Fruit fly (Drosophila melanogaster) whole organism, embryonic: ENCODE data around the gene Ogdh.
A peak's percentile ranks its signal among the peaks of the same experiment; 100 is the strongest.

Experiments
- Awh ChIP-seq: fragments of 200-800 bp; sonication (Bioruptor generic); IDR thresholded peaks from 2 replicates; pipeline ENCODE4, ENCODE4 v1.3.6; 2022; ENCODE audit warnings: missing biosample characterization, missing genetic modification characterization
- Bdp1 ChIP-seq: fragments of 200-800 bp; sonication (Bioruptor generic); optimal IDR thresholded peaks from 3 replicates; lab custom pipeline; 2016; ENCODE audit warnings: missing biosample characterization, missing genetic modification characterization
- CG10321 ChIP-seq: fragments of 200-800 bp; sonication (Bioruptor generic); IDR thresholded peaks from 2 replicates; pipeline ENCODE4 v1.3.6; 2022; ENCODE audit warnings: missing biosample characterization, missing genetic modification characterization
- CG11093 ChIP-seq: fragments of 200-800 bp; sonication (Bioruptor generic); IDR thresholded peaks from 3 replicates; pipeline ENCODE4 v1.3.6; 2022; ENCODE audit warnings: missing biosample characterization, missing genetic modification characterization
- CG11560 ChIP-seq: fragments of 200-800 bp; sonication (Bioruptor generic); IDR thresholded peaks from 3 replicates; pipeline ENCODE4 v1.3.6; 2022; ENCODE audit warnings: missing biosample characterization, missing genetic modification characterization
- CG11723 ChIP-seq: fragments of 200-800 bp; sonication (Bioruptor generic); optimal IDR thresholded peaks from 2 replicates; lab custom pipeline; 2017; ENCODE audit warnings: missing biosample characterization, mild to moderate bottlenecking, missing genetic modification characterization
- CG12071 ChIP-seq: fragments of 200-800 bp; sonication (Bioruptor generic); optimal IDR thresholded peaks from 3 replicates; lab custom pipeline; 2018; ENCODE audit warnings: missing biosample characterization, mild to moderate bottlenecking, missing genetic modification characterization
- CG12104 ChIP-seq: fragments of 200-800 bp; sonication (Bioruptor generic); optimal IDR thresholded peaks from 3 replicates; lab custom pipeline; 2016; ENCODE audit warnings: missing biosample characterization, missing genetic modification characterization
- CG12391 ChIP-seq: fragments of 200-800 bp; sonication (Bioruptor generic); optimal IDR thresholded peaks from 3 replicates; lab custom pipeline; 2018; ENCODE audit warnings: missing biosample characterization, mild to moderate bottlenecking, missing genetic modification characterization, moderate library complexity
- CG13624 ChIP-seq: fragments of 200-800 bp; sonication (Bioruptor generic); optimal IDR thresholded peaks from 2 replicates; lab custom pipeline; 2016; ENCODE audit warnings: missing biosample characterization, missing genetic modification characterization
- CG13894 ChIP-seq: fragments of 200-800 bp; sonication (Bioruptor generic); optimal IDR thresholded peaks from 3 replicates; lab custom pipeline; 2018; ENCODE audit warnings: missing biosample characterization, mild to moderate bottlenecking, missing genetic modification characterization, moderate library complexity
- CG14441 ChIP-seq: fragments of 200-800 bp; sonication (Bioruptor generic); IDR thresholded peaks from 2 replicates; pipeline ENCODE4 v1.3.6; 2022; ENCODE audit warnings: missing biosample characterization, missing genetic modification characterization
- CG17568 ChIP-seq: fragments of 200-800 bp; sonication (Bioruptor generic); optimal IDR thresholded peaks from 2 replicates; lab custom pipeline; 2018; ENCODE audit warnings: missing biosample characterization, mild to moderate bottlenecking, missing genetic modification characterization, moderate library complexity
- CG2889 ChIP-seq: fragments of 200-800 bp; sonication (Bioruptor generic); IDR thresholded peaks from 3 replicates; pipeline ENCODE4 v1.3.6; 2022; ENCODE audit warnings: missing biosample characterization, missing genetic modification characterization
- CG32767 ChIP-seq: fragments of 200-800 bp; sonication (Bioruptor generic); IDR thresholded peaks from 2 replicates; pipeline ENCODE4 v1.3.6; 2022; ENCODE audit warnings: missing biosample characterization, missing genetic modification characterization
- CG42726 ChIP-seq: fragments of 200-800 bp; sonication (Bioruptor generic); IDR thresholded peaks from 2 replicates; pipeline ENCODE4 v1.3.6; 2022; ENCODE audit warnings: missing biosample characterization, missing genetic modification characterization; ENCODE audit not compliant: partially characterized antibody
- CG4282 ChIP-seq: fragments of 200-800 bp; sonication (Bioruptor generic); optimal IDR thresholded peaks from 2 replicates; lab custom pipeline; 2016; ENCODE audit warnings: missing biosample characterization, missing genetic modification characterization
- CG6689 ChIP-seq: fragments of 200-800 bp; sonication (Bioruptor generic); IDR thresholded peaks from 2 replicates; pipeline ENCODE4 v1.3.6; 2022; ENCODE audit warnings: missing biosample characterization, missing genetic modification characterization
- CG6765 ChIP-seq: fragments of 200-800 bp; sonication (Bioruptor generic); optimal IDR thresholded peaks from 3 replicates; lab custom pipeline; 2017; ENCODE audit warnings: missing biosample characterization, mild to moderate bottlenecking, missing genetic modification characterization
- CG7357 ChIP-seq: fragments of 200-800 bp; sonication (Bioruptor generic); IDR thresholded peaks from 3 replicates; pipeline ENCODE4 v1.3.6; 2022; ENCODE audit warnings: missing biosample characterization, missing genetic modification characterization
- CG9727 ChIP-seq: fragments of 200-800 bp; sonication (Bioruptor generic); optimal IDR thresholded peaks from 3 replicates; lab custom pipeline; 2017; ENCODE audit warnings: missing biosample characterization, mild to moderate bottlenecking, missing genetic modification characterization
- CG9817 ChIP-seq: fragments of 200-800 bp; sonication (Bioruptor generic); optimal IDR thresholded peaks from 2 replicates; lab custom pipeline; 2018; ENCODE audit warnings: missing biosample characterization, mild to moderate bottlenecking, missing genetic modification characterization, moderate library complexity
- CG9876 ChIP-seq: fragments of 200-800 bp; sonication (Bioruptor generic); optimal IDR thresholded peaks from 2 replicates; lab custom pipeline; 2016; ENCODE audit warnings: missing biosample characterization, missing genetic modification characterization
- CkIIα-i1 ChIP-seq: fragments of 200-800 bp; sonication (Bioruptor generic); IDR thresholded peaks from 2 replicates; pipeline ENCODE4 v1.3.6; 2022; ENCODE audit warnings: missing biosample characterization, missing genetic modification characterization
- Dad ChIP-seq: fragments of 200-800 bp; sonication (Bioruptor generic); optimal IDR thresholded peaks from 3 replicates; lab custom pipeline; 2016; ENCODE audit warnings: missing biosample characterization, missing genetic modification characterization
- GATAe ChIP-seq: fragments of 200-800 bp; sonication (Bioruptor generic); conservative IDR thresholded peaks from 2 replicates; pipeline ENCODE4 v1.3.6; 2022; ENCODE audit warnings: missing biosample characterization, missing genetic modification characterization
- Hr78 ChIP-seq, 2 experiments: fragments of 200-800 bp in 1 of 2; fragments of >200 bp in 1 of 2; sonication (Bioruptor generic) in 1 of 2; optimal IDR thresholded peaks; 2 replicates each; lab custom pipeline; 2017 to 2019; ENCODE audit warnings: missing biosample characterization in 2 of 2, missing genetic modification characterization in 2 of 2, mild to moderate bottlenecking in 1 of 2, moderate library complexity in 1 of 2
- Mad ChIP-seq: fragments of 200-800 bp; sonication (Bioruptor generic); optimal IDR thresholded peaks from 2 replicates; lab custom pipeline; 2016; ENCODE audit warnings: missing biosample characterization, missing genetic modification characterization
- Max ChIP-seq: fragments of 200-800 bp; sonication (Bioruptor generic); optimal IDR thresholded peaks from 2 replicates; lab custom pipeline; 2016; ENCODE audit warnings: missing biosample characterization, mild to moderate bottlenecking, missing genetic modification characterization
- Optix ChIP-seq: fragments of 200-800 bp; sonication (Bioruptor generic); IDR thresholded peaks from 3 replicates; pipeline ENCODE4 v1.3.6; 2022; ENCODE audit warnings: missing biosample characterization, missing genetic modification characterization
- Ptx1 ChIP-seq: fragments of 200-800 bp; sonication (Bioruptor generic); IDR thresholded peaks from 2 replicates; pipeline ENCODE4 v1.3.6; 2022; ENCODE audit warnings: missing biosample characterization, missing genetic modification characterization
- Sry-β ChIP-seq: fragments of 200-800 bp; sonication (Bioruptor generic); optimal IDR thresholded peaks from 2 replicates; lab custom pipeline; 2018; ENCODE audit warnings: missing biosample characterization, mild to moderate bottlenecking, missing genetic modification characterization, moderate library complexity
- Tbp ChIP-seq: fragments of >200 bp; optimal IDR thresholded peaks from 2 replicates; lab custom pipeline; 2018; ENCODE audit warnings: missing biosample characterization, missing genetic modification characterization
- ab ChIP-seq: fragments of 200-800 bp; sonication (Bioruptor generic); optimal IDR thresholded peaks from 2 replicates; lab custom pipeline; 2016; ENCODE audit warnings: missing biosample characterization, missing genetic modification characterization
- amos ChIP-seq: fragments of 200-800 bp; sonication (Bioruptor generic); IDR thresholded peaks from 2 replicates; pipeline ENCODE4 v1.3.6; 2022; ENCODE audit warnings: missing biosample characterization, missing genetic modification characterization; ENCODE audit not compliant: partially characterized antibody
- az2 ChIP-seq: fragments of 200-800 bp; sonication (Bioruptor generic); optimal IDR thresholded peaks from 3 replicates; lab custom pipeline; 2016; ENCODE audit warnings: missing biosample characterization, missing genetic modification characterization
- chif ChIP-seq, 2 experiments: fragments of 200-800 bp; sonication (Bioruptor generic); optimal IDR thresholded peaks; 3 replicates each; lab custom pipeline; 2016; ENCODE audit warnings: missing biosample characterization in 2 of 2, missing genetic modification characterization in 2 of 2
- dan ChIP-seq: fragments of 200-800 bp; sonication (Bioruptor generic); IDR thresholded peaks from 2 replicates; pipeline ENCODE4 v1.3.6; 2022; ENCODE audit warnings: missing biosample characterization, missing genetic modification characterization
- danr ChIP-seq: fragments of 200-800 bp; sonication (Bioruptor generic); IDR thresholded peaks from 2 replicates; pipeline ENCODE4 v1.3.6; 2022; ENCODE audit warnings: missing biosample characterization, missing genetic modification characterization
- ewg ChIP-seq: fragments of 200-800 bp; sonication (Bioruptor generic); optimal IDR thresholded peaks from 3 replicates; lab custom pipeline; 2017; ENCODE audit warnings: mild to moderate bottlenecking, missing biosample characterization, missing genetic modification reagents, missing genetic modification characterization
- gcm ChIP-seq: fragments of 200-800 bp; sonication (Bioruptor generic); optimal IDR thresholded peaks from 2 replicates; lab custom pipeline; 2019; ENCODE audit warnings: missing biosample characterization, mild to moderate bottlenecking, missing genetic modification characterization, moderate library complexity
- gfzf ChIP-seq: fragments of 200-800 bp; sonication (Bioruptor generic); optimal IDR thresholded peaks from 2 replicates; lab custom pipeline; 2016; ENCODE audit warnings: missing biosample characterization, mild to moderate bottlenecking, missing genetic modification characterization, moderate library complexity
- her ChIP-seq: fragments of 200-800 bp; sonication (Bioruptor generic); optimal IDR thresholded peaks from 2 replicates; lab custom pipeline; 2016; ENCODE audit warnings: missing biosample characterization, missing genetic modification characterization
- kah ChIP-seq: fragments of 200-800 bp; sonication (Bioruptor generic); optimal IDR thresholded peaks from 2 replicates; lab custom pipeline; 2018; ENCODE audit warnings: missing biosample characterization, mild to moderate bottlenecking, missing genetic modification characterization
- kni ChIP-seq: fragments of 200-800 bp; sonication (Bioruptor generic); optimal IDR thresholded peaks from 3 replicates; lab custom pipeline; 2017; ENCODE audit warnings: mild to moderate bottlenecking, missing biosample characterization, missing genetic modification reagents, missing genetic modification characterization
- onecut ChIP-seq: fragments of 200-800 bp; sonication (Bioruptor generic); IDR thresholded peaks from 2 replicates; pipeline ENCODE4 v1.3.6; 2022; ENCODE audit warnings: missing biosample characterization, missing genetic modification characterization
- phol ChIP-seq: fragments of 200-800 bp; sonication (Bioruptor generic); optimal IDR thresholded peaks from 3 replicates; lab custom pipeline; 2018; ENCODE audit warnings: missing biosample characterization, mild to moderate bottlenecking, missing genetic modification characterization, moderate library complexity
- so ChIP-seq: fragments of 200-800 bp; sonication (Bioruptor generic); IDR thresholded peaks from 3 replicates; pipeline ENCODE4 v1.3.6; 2022; ENCODE audit warnings: missing biosample characterization, missing genetic modification characterization
- ssp ChIP-seq: fragments of 200-800 bp; sonication (Bioruptor generic); IDR thresholded peaks from 2 replicates; pipeline ENCODE4 v1.3.6; 2022; ENCODE audit warnings: missing biosample characterization, missing genetic modification characterization
- tgo ChIP-seq: fragments of 200-800 bp; sonication (Bioruptor generic); IDR thresholded peaks from 3 replicates; pipeline ENCODE4 v1.3.6; 2022; ENCODE audit warnings: missing biosample characterization, missing genetic modification characterization

Ogdh gene

dm6 chr3L:17009715-17010491, 55.3 kb downstream of the Ogdh start (continued):
- TF ChIP-seq az2 (GFP tag; lab: Kevin White, UChicago): no peak
- TF ChIP-seq amos (GFP tag; lab: Robert Waterston, UW): peak; percentile 31; the same call in 1 of the 2 replicates
- TF ChIP-seq CG42726 (GFP tag; lab: Robert Waterston, UW): peak; percentile 67; the same call in 1 of the 2 replicates
- no peak; the same call in 1 of the 2 replicates for TF ChIP-seq Ptx1 (GFP tag; lab: Robert Waterston, UW)
- TF ChIP-seq CG32767: peak; percentile 73
- no peak for TF ChIP-seq ewg (GFP tag; lab: Kevin White, UChicago)
- TF ChIP-seq chif (GFP tag; optimal IDR thresholded peaks at IDR 0.05; lab: Kevin White, UChicago): no peak
- no peak for TF ChIP-seq CG6765 (GFP tag; lab: Kevin White, UChicago)
- TF ChIP-seq gcm: no peak
- TF ChIP-seq so: no peak
- no peak for TF ChIP-seq Bdp1 (GFP tag; lab: Kevin White, UChicago)
- no peak for TF ChIP-seq CG13624 (GFP tag; lab: Kevin White, UChicago)
- peak; percentile 87 for TF ChIP-seq kni (GFP tag; lab: Kevin White, UChicago)
- TF ChIP-seq CG7357: no peak
- TF ChIP-seq CG4282 (GFP tag; lab: Kevin White, UChicago): no peak
- TF ChIP-seq ssp (GFP tag; lab: Robert Waterston, UW): no peak
- TF ChIP-seq CG12104: no peak
- TF ChIP-seq CG10321 (GFP tag; lab: Robert Waterston, UW): peak; percentile 85
- peak; percentile 36 for TF ChIP-seq CG14441 (GFP tag; lab: Robert Waterston, UW)
- TF ChIP-seq tgo (GFP tag; lab: Robert Waterston, UW): peak; percentile 29; the same call in 2 of the 3 replicates
- TF ChIP-seq CG12071: peak; percentile 37
- TF ChIP-seq onecut (GFP tag; lab: Robert Waterston, UW): peak; percentile 33
- no peak for TF ChIP-seq danr (GFP tag; lab: Robert Waterston, UW)
- TF ChIP-seq ab (GFP tag; lab: Kevin White, UChicago): peak; percentile 25
- TF ChIP-seq CG2889 (GFP tag; lab: Robert Waterston, UW): no peak
- no peak for TF ChIP-seq CkIIα-i1
- TF ChIP-seq Mad (GFP tag; lab: Kevin White, UChicago): no peak
- 0 out of 2 replicates have a peak, but pooled peaks have one; percentile 26 for TF ChIP-seq Awh (GFP tag; lab: Robert Waterston, UW)
- TF ChIP-seq dan: no peak
- TF ChIP-seq CG11093 (GFP tag; lab: Robert Waterston, UW): no peak
- no peak for TF ChIP-seq CG6689 (GFP tag; lab: Robert Waterston, UW)
- peak; percentile 20 for TF ChIP-seq phol (tag; lab: Kevin White, UChicago)
- TF ChIP-seq Sry-β: no peak
- no peak for TF ChIP-seq CG11560
- peak; percentile 41 for TF ChIP-seq Max (GFP tag; lab: Kevin White, UChicago)
- peak; percentile 42 for TF ChIP-seq CG9727 (GFP tag; lab: Kevin White, UChicago)
- no peak; the same call in 2 of the 3 replicates for TF ChIP-seq Optix
- TF ChIP-seq CG9817: peak; percentile 22
- peak; percentile 3 for TF ChIP-seq CG11723 (GFP tag; lab: Kevin White, UChicago)
- TF ChIP-seq Hr78 (GFP tag; optimal IDR thresholded peaks at IDR 0.05; lab: Kevin White, UChicago): peak in 1 of 2 experiments; percentile 81
- TF ChIP-seq GATAe (GFP tag; lab: Robert Waterston, UW): peak; percentile 89
- no peak for TF ChIP-seq her (GFP tag; lab: Kevin White, UChicago)
- TF ChIP-seq CG17568: peak; percentile 52
- peak; percentile 87 for TF ChIP-seq CG13894
- no peak for TF ChIP-seq CG9876
- TF ChIP-seq gfzf (GFP tag; lab: Kevin White, UChicago): no peak
- no peak for TF ChIP-seq Dad (GFP tag; lab: Kevin White, UChicago)
- TF ChIP-seq CG12391 (tag; lab: Kevin White, UChicago): peak; percentile 32
- no peak for TF ChIP-seq kah
- TF ChIP-seq Tbp (GFP tag; lab: Kevin White, UChicago): no peak
